Worm (Caenorhabditis elegans): Measurements from ENCODE around the gene T08G5.2.

The T08G5.2 gene

DNA sequence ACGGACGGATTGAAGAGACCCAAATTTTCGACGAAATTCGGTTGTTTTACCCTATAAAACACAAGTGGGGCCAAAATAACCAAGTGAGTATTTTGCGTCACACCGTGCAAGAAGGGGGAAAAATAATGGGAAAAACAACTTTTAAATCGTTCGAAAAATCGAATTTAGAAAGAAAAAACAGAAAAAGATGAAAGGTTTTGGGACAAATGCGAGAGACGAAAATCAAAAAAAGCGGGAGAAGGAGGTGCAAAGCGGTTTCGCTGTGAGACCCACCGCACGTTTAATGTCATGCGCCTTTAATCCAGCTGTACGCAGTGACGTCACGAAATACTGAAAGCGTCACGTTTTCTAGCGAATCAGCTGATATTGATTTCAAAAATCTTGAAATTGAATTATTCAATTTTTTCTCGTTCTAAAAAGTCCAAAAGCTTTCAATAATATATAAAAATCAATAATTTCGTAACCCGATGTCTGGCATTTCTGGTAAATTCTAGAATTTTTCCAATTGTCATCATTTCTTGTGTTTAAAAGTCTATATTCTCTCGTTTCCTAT, 14.0 kb downstream of the T08G5.2 start, which contains the start of the genes ddx-17 and aip-1:
Gene ddx-17 (minus strand): TSS at position 51 of the 553 bp plus-strand sequence.
Gene aip-1 (plus strand): TSS at position 332 of the 553 bp plus-strand sequence.
- TF ChIP-seq klf-2 (GFP tag; conservative IDR thresholded peaks at IDR 0.05) (no peak), cog-1 (tag; optimal IDR thresholded peaks at IDR 0.05) (peak; percentile 20), med-1 (GFP tag; optimal IDR thresholded peaks at IDR 0.05; ENCODE audit: insufficient read depth) (no peak), ztf-29 (GFP tag; IDR thresholded peaks at IDR 0.05) (no peak), T22C8.4 (GFP tag; IDR thresholded peaks at IDR 0.05) (no peak), ref-1 (GFP tag; conservative IDR thresholded peaks at IDR 0.05) (no peak), ztf-23 (GFP tag; IDR thresholded peaks at IDR 0.05) (no peak)

DNA sequence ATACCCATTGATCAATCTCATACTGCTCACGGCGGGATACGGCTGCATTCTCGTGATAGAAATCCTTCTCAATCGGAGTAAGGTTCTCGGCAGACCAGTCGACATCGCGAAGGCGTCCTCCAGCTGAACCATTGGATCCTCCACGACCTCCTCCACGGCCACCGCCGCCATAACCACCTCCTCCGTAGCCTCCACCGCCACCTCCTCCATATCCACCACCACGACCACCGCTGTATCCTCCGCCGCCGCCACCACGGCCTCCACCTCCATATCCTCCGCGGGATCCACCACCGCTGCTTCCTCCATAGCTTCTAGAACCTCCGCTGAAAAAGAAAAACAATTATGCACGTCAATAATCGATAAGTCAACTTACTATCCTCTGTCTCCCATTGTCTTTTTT, 14.7 kb downstream of the T08G5.2 start:
- 0 out of 2 replicates have a peak, but pooled peaks have one; percentile 18 for TF ChIP-seq flt-1 (GFP tag; IDR thresholded peaks at IDR 0.05)
- no peak for TF ChIP-seq cog-1 (tag; optimal IDR thresholded peaks at IDR 0.05)
- 0 out of 2 replicates have a peak, but pooled peaks have one; percentile 33 for TF ChIP-seq ztf-23 (GFP tag; IDR thresholded peaks at IDR 0.05)
- TF ChIP-seq ztf-29 (GFP tag; IDR thresholded peaks at IDR 0.05), result no peak

DNA sequence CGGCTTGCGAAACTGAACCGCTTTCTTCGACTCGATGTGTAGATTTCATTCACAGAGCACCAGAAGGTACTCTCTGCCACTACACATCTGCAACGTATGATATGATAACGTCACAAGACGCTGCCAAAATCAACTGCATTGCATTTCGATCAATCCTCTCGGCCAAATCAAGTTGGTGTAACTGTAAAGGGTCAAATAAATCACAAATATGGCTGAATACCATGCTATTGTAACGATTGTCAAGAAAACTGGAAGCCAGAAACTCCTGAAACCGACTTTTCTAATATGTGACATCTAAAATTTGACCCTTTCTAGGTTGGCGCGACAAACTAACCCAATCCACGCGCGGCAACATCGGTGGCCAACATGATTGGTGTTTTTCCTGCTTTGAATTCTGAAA, 16.1 kb downstream of the T08G5.2 start:
- TF ChIP-seq T22C8.4 (GFP tag; IDR thresholded peaks at IDR 0.05) (no peak), flt-1 (GFP tag; IDR thresholded peaks at IDR 0.05) (no peak), ztf-23 (GFP tag; IDR thresholded peaks at IDR 0.05) (no peak)

DNA sequence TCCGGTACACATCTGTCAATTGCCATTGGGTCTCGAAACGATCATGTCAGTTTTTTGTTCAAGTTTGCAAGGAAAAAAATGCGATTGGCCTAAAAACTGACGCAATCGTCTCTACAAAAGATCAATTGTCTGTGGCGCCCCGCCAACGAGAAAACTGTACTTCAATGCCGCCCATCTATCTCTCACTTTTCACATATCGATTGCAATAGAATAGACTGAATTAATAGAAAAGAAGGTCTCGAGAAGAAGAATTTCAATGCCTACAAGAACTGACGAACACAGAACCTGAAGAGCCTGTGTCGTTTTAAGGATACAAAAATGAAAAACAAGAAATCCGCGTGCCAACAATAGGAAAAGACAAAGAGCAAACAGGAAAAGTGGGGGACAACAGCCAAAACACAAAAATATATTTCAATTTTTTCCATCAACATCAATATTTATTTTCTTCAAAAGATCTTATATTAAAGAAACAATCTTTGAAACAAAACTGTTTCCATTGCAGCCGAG, 17.7 kb downstream of the T08G5.2 start:
- TF ChIP-seq ztf-23 (GFP tag; IDR thresholded peaks at IDR 0.05) (no peak), T22C8.4 (GFP tag; IDR thresholded peaks at IDR 0.05) (0 out of 2 replicates have a peak, but pooled peaks have one; percentile 10), tab-1 (GFP tag; IDR thresholded peaks at IDR 0.05) (no peak), flt-1 (GFP tag; IDR thresholded peaks at IDR 0.05) (no peak)

DNA sequence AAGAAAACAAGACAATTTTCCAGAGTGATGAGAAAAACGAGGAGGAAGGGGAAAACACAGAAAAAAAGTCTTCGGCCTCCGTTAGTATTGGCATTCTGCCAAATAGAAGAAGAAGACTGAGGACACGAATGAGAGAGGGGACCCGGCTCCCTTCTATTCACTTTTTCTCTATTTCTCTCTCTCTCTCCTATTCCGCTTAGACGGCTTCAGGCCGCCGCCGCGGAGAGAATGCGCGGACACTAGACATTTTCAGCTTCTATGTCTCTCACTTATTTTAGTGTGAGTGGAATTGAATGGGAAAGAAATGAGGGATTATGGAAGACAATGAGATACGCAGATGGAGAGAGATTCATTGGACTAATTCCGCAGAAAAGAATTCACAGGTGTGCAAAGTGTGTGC, 19.3 kb downstream of the T08G5.2 start:
- TF ChIP-seq tab-1 (GFP tag; IDR thresholded peaks at IDR 0.05) (no peak), flt-1 (GFP tag; IDR thresholded peaks at IDR 0.05) (0 out of 2 replicates have a peak, but pooled peaks have one; percentile 4), ztf-23 (GFP tag; IDR thresholded peaks at IDR 0.05) (no peak), cog-1 (tag; optimal IDR thresholded peaks at IDR 0.05) (no peak)

DNA sequence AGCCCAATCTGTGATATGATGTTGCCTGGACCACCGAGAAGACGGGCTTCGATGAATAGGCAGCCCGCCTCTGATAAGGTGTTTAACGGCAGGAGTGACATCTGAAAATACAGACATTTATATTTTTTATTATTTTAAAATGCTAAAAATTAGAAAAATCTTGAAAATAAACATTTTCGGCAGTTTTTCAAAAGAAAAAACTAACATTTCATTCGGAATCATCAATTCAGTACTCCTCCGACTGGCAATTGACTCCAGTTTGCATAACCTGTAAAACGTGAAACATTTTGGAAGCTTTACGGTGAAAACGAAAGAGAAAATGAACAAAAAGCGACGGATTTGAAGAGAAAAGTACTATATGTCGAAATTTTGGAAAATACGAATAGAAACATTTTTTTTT, 20.3 kb downstream of the T08G5.2 start, which contains the start of gene ric-7:
Gene ric-7 (minus strand): TSS at position 101 of the 400 bp plus-strand sequence.
- TF ChIP-seq klf-2 (GFP tag; conservative IDR thresholded peaks at IDR 0.05) (no peak), ztf-23 (GFP tag; IDR thresholded peaks at IDR 0.05) (no peak), flt-1 (GFP tag; IDR thresholded peaks at IDR 0.05) (no peak), ztf-29 (GFP tag; IDR thresholded peaks at IDR 0.05) (no peak), med-1 (GFP tag; optimal IDR thresholded peaks at IDR 0.05; ENCODE audit: insufficient read depth) (no peak), T22C8.4 (GFP tag; IDR thresholded peaks at IDR 0.05) (no peak), tab-1 (GFP tag; IDR thresholded peaks at IDR 0.05) (no peak), cog-1 (tag; optimal IDR thresholded peaks at IDR 0.05) (no peak), ref-1 (GFP tag; conservative IDR thresholded peaks at IDR 0.05) (no peak)

DNA sequence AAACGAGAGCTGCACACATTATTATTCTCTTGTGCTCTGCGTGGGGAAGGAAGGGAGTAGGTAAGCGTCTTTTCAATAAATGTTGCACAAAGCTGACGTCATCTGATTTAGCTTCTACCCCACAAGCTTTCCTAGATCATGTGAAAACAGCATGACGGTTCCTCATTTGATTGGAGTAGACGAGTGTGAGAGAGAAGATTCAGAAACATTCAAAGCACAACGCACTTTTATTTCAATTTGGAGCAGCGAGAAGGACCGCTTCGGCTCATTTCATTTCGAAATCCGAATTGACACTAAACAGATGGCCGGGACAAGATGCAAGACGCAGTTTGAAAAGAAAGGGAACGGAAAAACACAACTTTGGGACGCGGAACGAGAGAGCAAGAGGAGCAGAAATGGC, 21.8 kb downstream of the T08G5.2 start:
- TF ChIP-seq tab-1 (GFP tag; IDR thresholded peaks at IDR 0.05) (no peak), T22C8.4 (GFP tag; IDR thresholded peaks at IDR 0.05) (no peak)

DNA sequence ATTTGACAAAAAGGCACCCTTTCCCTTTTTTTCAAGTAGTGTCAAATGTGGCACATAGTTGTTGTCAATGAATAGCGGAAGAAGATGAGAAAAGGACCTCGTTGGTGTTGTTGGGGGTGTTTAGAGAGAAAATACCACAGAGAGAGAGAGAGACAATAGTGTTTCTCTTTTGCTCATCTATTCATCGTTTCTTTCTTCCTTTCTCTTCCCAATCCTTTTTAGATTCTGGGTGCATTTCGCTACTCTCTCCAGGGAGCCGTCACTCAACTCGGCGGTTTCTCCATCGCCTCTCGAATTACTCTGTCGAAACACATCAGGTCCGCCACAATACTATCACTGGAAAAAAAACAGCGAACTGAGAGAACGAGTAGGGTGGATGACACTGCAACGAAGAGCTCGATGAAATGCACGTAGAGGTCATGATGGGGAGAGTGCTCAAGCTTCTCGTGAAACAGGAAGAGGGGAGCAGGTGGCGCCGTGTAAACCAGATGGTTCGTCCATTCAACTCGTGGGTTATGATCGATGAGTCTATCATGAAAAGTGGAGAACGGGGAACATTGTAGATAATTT, 22.4 kb downstream of the T08G5.2 start:
- TF ChIP-seq ref-1 (GFP tag; conservative IDR thresholded peaks at IDR 0.05) (no peak), ztf-29 (GFP tag; IDR thresholded peaks at IDR 0.05) (no peak), med-1 (GFP tag; optimal IDR thresholded peaks at IDR 0.05; ENCODE audit: insufficient read depth) (no peak), T22C8.4 (GFP tag; IDR thresholded peaks at IDR 0.05) (no peak), flt-1 (GFP tag; IDR thresholded peaks at IDR 0.05) (no peak), ztf-23 (GFP tag; IDR thresholded peaks at IDR 0.05) (no peak), cog-1 (tag; optimal IDR thresholded peaks at IDR 0.05) (no peak), klf-2 (GFP tag; conservative IDR thresholded peaks at IDR 0.05) (no peak), tab-1 (GFP tag; IDR thresholded peaks at IDR 0.05) (no peak)

DNA sequence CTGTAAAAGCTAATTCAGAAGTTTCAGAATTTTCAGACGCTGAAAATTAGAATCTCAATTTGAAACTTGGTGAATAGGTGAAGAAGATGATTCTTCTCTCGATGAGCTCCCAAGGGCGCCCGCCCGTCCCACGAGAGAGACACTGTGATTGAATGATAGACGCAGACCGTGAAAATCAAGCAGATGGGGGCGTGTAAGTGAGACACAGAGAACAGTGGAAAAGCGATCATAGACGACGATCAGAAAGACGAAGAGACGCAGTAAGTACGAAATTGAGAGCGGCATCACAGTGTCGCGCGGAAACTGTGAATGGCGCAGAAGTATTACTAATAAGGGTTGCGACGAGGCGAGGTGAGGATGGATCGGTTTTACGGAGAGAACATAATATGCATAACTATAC, 23.7 kb downstream of the T08G5.2 start:
- TF ChIP-seq ztf-23 (GFP tag; IDR thresholded peaks at IDR 0.05) (no peak), med-1 (GFP tag; optimal IDR thresholded peaks at IDR 0.05; ENCODE audit: insufficient read depth) (no peak), cog-1 (tag; optimal IDR thresholded peaks at IDR 0.05) (peak; percentile 24), klf-2 (GFP tag; conservative IDR thresholded peaks at IDR 0.05) (no peak), flt-1 (GFP tag; IDR thresholded peaks at IDR 0.05) (no peak), ztf-29 (GFP tag; IDR thresholded peaks at IDR 0.05) (no peak), ref-1 (GFP tag; conservative IDR thresholded peaks at IDR 0.05) (no peak), tab-1 (GFP tag; IDR thresholded peaks at IDR 0.05) (no peak), T22C8.4 (GFP tag; IDR thresholded peaks at IDR 0.05) (no peak)

DNA sequence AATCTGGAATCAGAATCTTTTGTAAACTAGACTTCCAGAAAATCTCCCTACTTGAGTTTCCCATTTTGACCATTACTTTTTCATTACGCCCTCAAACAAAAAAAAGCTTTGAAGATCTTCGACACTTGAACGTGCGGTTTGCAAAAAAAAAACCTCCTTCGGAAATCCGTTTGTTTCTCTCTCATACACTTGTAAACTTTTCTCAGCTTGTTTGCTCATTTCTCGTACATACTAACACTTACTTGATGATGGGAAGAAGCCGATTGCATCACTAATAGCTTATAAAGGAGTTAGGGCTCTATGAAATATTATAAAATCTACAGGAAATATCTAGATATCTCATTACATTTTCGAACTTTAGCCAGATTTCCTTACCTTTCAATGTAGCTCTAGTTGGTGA, 24.2 kb downstream of the T08G5.2 start:
- TF ChIP-seq med-1 (GFP tag; optimal IDR thresholded peaks at IDR 0.05; ENCODE audit: insufficient read depth), result no peak
- TF ChIP-seq flt-1 (GFP tag; IDR thresholded peaks at IDR 0.05), result no peak
- no peak for TF ChIP-seq klf-2 (GFP tag; conservative IDR thresholded peaks at IDR 0.05)
- TF ChIP-seq ref-1 (GFP tag; conservative IDR thresholded peaks at IDR 0.05), result no peak
- TF ChIP-seq cog-1 (tag; optimal IDR thresholded peaks at IDR 0.05), result no peak
- no peak for TF ChIP-seq tab-1 (GFP tag; IDR thresholded peaks at IDR 0.05)
- TF ChIP-seq ztf-29 (GFP tag; IDR thresholded peaks at IDR 0.05), result no peak
- TF ChIP-seq T22C8.4 (GFP tag; IDR thresholded peaks at IDR 0.05), result no peak
